Fruit fly (Drosophila melanogaster): Measurements from ENCODE around the gene Pex19.

DNA sequence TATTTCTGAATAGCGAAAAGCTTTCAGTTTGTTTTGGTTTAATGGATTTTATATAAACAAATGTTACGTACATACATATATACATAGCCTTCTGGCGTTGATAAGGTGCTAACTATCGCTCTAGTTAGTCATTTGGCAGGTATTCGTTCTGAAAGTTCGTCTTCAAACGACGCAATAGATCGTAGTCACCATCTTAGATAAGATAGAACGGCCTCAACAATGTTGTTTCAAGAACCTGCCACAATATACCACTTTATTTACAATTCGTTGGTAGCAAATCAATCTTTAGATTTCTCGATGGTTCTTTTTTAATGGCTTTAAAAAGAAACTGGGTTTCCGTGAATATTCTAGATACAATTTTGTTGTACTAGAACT is 44.8 kb upstream of the Pex19 start:
- TF ChIP-seq CG17829 (tag; optimal IDR thresholded peaks at IDR 0.05) (no peak), gro (GFP tag; optimal IDR thresholded peaks at IDR 0.05) (no peak), CG2712 (tag; optimal IDR thresholded peaks at IDR 0.05) (no peak), Xrp1 (GFP tag; IDR thresholded peaks at IDR 0.05) (no peak), psq (GFP tag; optimal IDR thresholded peaks at IDR 0.05) (no peak), lola (GFP tag; optimal IDR thresholded peaks at IDR 0.05) (no peak), CG15514 (GFP tag; optimal IDR thresholded peaks at IDR 0.05) (no peak), CG34422 (GFP tag; IDR thresholded peaks at IDR 0.05) (no peak), gce (GFP tag; IDR thresholded peaks at IDR 0.05) (no peak), mam (GFP tag; optimal IDR thresholded peaks at IDR 0.05) (no peak), cg (GFP tag; optimal IDR thresholded peaks at IDR 0.05) (no peak), CG30431 (GFP tag; optimal IDR thresholded peaks at IDR 0.05) (no peak), CG6689 (GFP tag; IDR thresholded peaks at IDR 0.05) (no peak)

Data from whole organism, embryonic.